Worm (Caenorhabditis elegans): ENCODE data around the gene lec-2.

DNA sequence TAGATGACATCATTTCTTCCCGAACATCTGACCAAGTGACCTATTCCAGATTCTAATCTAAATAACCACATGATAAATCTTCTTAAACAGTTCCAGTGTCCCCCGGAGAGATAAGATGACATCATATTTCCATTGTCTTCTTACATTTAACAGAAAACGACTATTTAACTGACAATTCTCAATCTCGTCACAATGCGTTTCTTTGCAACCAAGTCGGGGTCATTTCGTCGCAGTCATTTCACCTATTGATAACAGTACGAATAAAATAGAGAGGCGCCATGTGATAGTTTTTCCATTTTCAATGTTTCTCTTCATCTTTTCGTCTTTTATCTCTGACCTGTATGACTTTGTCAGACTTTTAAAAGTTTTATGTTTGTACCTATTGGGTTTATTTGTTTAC, 13.1 kb upstream of the lec-2 start:
- TF ChIP-seq lin-39 (tag; optimal IDR thresholded peaks at IDR 0.05) (no peak), ceh-20 (GFP tag; IDR thresholded peaks at IDR 0.05) (no peak), saeg-2 (GFP tag; IDR thresholded peaks at IDR 0.05) (no peak), snpc-4 (tag; optimal IDR thresholded peaks at IDR 0.05) (no peak), nhr-10 (tag; optimal IDR thresholded peaks at IDR 0.05) (peak; percentile 35)
